Worm (Caenorhabditis elegans) whole organism, young adult: Measurements from ENCODE around the gene C39E9.8.

Source experiments
- B0035.1 ChIP-seq: sonication (generic microtip); optimal IDR thresholded peaks from 2 replicates; lab custom pipeline; 2016; ENCODE audit warnings: missing genetic modification characterization, mild to moderate bottlenecking, missing compliant biosample characterization, missing genotype, missing genetic modification reagents
- B0261.1 ChIP-seq: sonication (generic microtip); optimal IDR thresholded peaks from 2 replicates; lab custom pipeline; 2016; ENCODE audit warnings: mild to moderate bottlenecking, missing genetic modification characterization, moderate library complexity, missing compliant biosample characterization
- C06A6.2 ChIP-seq: fragments of 200-800 bp; sonication (Bioruptor generic); conservative IDR thresholded peaks from 2 replicates; pipeline ENCODE4 v1.3.6; 2022; ENCODE audit warnings: missing genetic modification characterization, missing compliant biosample characterization
- F22D6.2 ChIP-seq: sonication (generic microtip); optimal IDR thresholded peaks from 2 replicates; lab custom pipeline; 2016; ENCODE audit warnings: mild to moderate bottlenecking, missing genetic modification characterization, missing compliant biosample characterization
- F37B4.10 ChIP-seq: fragments of 200-800 bp; sonication (Bioruptor generic); IDR thresholded peaks from 2 replicates; pipeline ENCODE4 v1.3.6; 2022; ENCODE audit warnings: missing genetic modification characterization, missing compliant biosample characterization
- F49E8.2 ChIP-seq: sonication (generic microtip); optimal IDR thresholded peaks from 3 replicates; lab custom pipeline; 2017; ENCODE audit warnings: missing genetic modification characterization, mild to moderate bottlenecking, missing compliant biosample characterization, antibody characterized with exemption, moderate library complexity; ENCODE audit not compliant: insufficient read depth
- F57A8.1 ChIP-seq: fragments of 200-800 bp; sonication (Bioruptor generic); optimal IDR thresholded peaks from 2 replicates; lab custom pipeline; 2018; ENCODE audit warnings: mild to moderate bottlenecking, missing genetic modification characterization, moderate library complexity, missing compliant biosample characterization
- K11D2.4 ChIP-seq: fragments of 200-800 bp; sonication (Bioruptor generic); IDR thresholded peaks from 2 replicates; pipeline ENCODE4 v1.3.6; 2022; ENCODE audit warnings: missing genetic modification reagents, missing genetic modification characterization, missing compliant biosample characterization
- K12H6.12 ChIP-seq: fragments of 200-800 bp; sonication (Bioruptor generic); optimal IDR thresholded peaks from 2 replicates; lab custom pipeline; 2018; ENCODE audit warnings: mild to moderate bottlenecking, missing genetic modification characterization, missing compliant biosample characterization
- Y53G8AR.9 ChIP-seq: fragments of 200-800 bp; sonication (Bioruptor generic); conservative IDR thresholded peaks from 2 replicates; pipeline ENCODE4 v1.3.6; 2022; ENCODE audit warnings: missing genetic modification reagents, missing genetic modification characterization, missing compliant biosample characterization
- Y79H2A.3 ChIP-seq: fragments of 200-800 bp; sonication (Bioruptor generic); conservative IDR thresholded peaks from 2 replicates; pipeline ENCODE4 v1.3.6; 2022; ENCODE audit warnings: missing genetic modification reagents, missing genetic modification characterization, missing compliant biosample characterization
- aptf-2 ChIP-seq: fragments of 200-800 bp; sonication (Bioruptor generic); conservative IDR thresholded peaks from 2 replicates; pipeline ENCODE4 v1.3.6; 2022; ENCODE audit warnings: missing genetic modification reagents, missing genetic modification characterization, missing compliant biosample characterization
- aptf-3 ChIP-seq: fragments of 200-800 bp; sonication (Bioruptor generic); IDR thresholded peaks from 2 replicates; pipeline ENCODE4 v1.3.6; 2022; ENCODE audit warnings: missing genetic modification characterization, missing compliant biosample characterization
- atf-7 ChIP-seq: sonication (generic microtip); optimal IDR thresholded peaks from 2 replicates; lab custom pipeline; 2017; ENCODE audit warnings: mild to moderate bottlenecking, missing genetic modification characterization, missing compliant biosample characterization
- attf-6 ChIP-seq: fragments of 200-800 bp; sonication (Bioruptor generic); IDR thresholded peaks from 2 replicates; pipeline ENCODE4 v1.3.6; 2022; ENCODE audit warnings: missing genetic modification reagents, missing genetic modification characterization, missing compliant biosample characterization
- bed-1 ChIP-seq: fragments of 200-800 bp; sonication (Bioruptor generic); IDR thresholded peaks from 2 replicates; pipeline ENCODE4 v1.3.6; 2022; ENCODE audit warnings: missing genetic modification reagents, missing genetic modification characterization, missing compliant biosample characterization
- ceh-100 ChIP-seq: fragments of 200-800 bp; sonication (Bioruptor generic); IDR thresholded peaks from 2 replicates; pipeline ENCODE4 v1.3.6; 2022; ENCODE audit warnings: missing genetic modification reagents, missing genetic modification characterization, missing compliant biosample characterization
- ceh-27 ChIP-seq: fragments of 200-800 bp; sonication (Bioruptor generic); optimal IDR thresholded peaks from 2 replicates; lab custom pipeline; 2018; ENCODE audit warnings: mild to moderate bottlenecking, missing genetic modification characterization, moderate library complexity, missing compliant biosample characterization
- ceh-58 ChIP-seq: fragments of 200-800 bp; sonication (Bioruptor generic); IDR thresholded peaks from 2 replicates; pipeline ENCODE4 v1.3.6; 2022; ENCODE audit warnings: missing genetic modification characterization, missing compliant biosample characterization
- ceh-79 ChIP-seq: sonication (generic microtip); optimal IDR thresholded peaks from 2 replicates; lab custom pipeline; 2017; ENCODE audit warnings: mild to moderate bottlenecking, missing genetic modification characterization, missing compliant biosample characterization
- ceh-91 ChIP-seq: fragments of 200-800 bp; sonication (Bioruptor generic); IDR thresholded peaks from 2 replicates; pipeline ENCODE4 v1.3.6; 2022; ENCODE audit warnings: missing genetic modification reagents, missing genetic modification characterization, missing compliant biosample characterization
- dox-1 ChIP-seq: fragments of 200-800 bp; sonication (Bioruptor generic); IDR thresholded peaks from 2 replicates; pipeline ENCODE4 v1.3.6; 2022; ENCODE audit warnings: missing genetic modification reagents, missing genetic modification characterization, missing compliant biosample characterization
- efl-1 ChIP-seq: fragments of 150-350 bp; optimal IDR thresholded peaks from 2 replicates; lab custom pipeline; 2014; ENCODE audit warnings: missing biosample characterization, missing genetic modification reagents, missing genetic modification characterization
- egl-18 ChIP-seq: fragments of 200-800 bp; sonication (Bioruptor generic); IDR thresholded peaks from 2 replicates; pipeline ENCODE4 v1.3.6; 2022; ENCODE audit warnings: missing genetic modification reagents, missing genetic modification characterization, missing compliant biosample characterization
- egl-44 ChIP-seq: fragments of 200-800 bp; sonication (Bioruptor generic); IDR thresholded peaks from 2 replicates; pipeline ENCODE4 v1.3.6; 2022; ENCODE audit warnings: missing genetic modification reagents, missing genetic modification characterization, missing compliant biosample characterization
- ekl-4 ChIP-seq: fragments of 200-800 bp; sonication (Bioruptor generic); IDR thresholded peaks from 2 replicates; pipeline ENCODE4 v1.3.6; 2022; ENCODE audit warnings: missing genetic modification reagents, missing genetic modification characterization, missing compliant biosample characterization
- hlh-26 ChIP-seq: fragments of 200-800 bp; sonication (Bioruptor generic); conservative IDR thresholded peaks from 2 replicates; pipeline ENCODE4 v1.3.6; 2022; ENCODE audit warnings: missing genetic modification reagents, missing genetic modification characterization, missing compliant biosample characterization
- hsf-1 ChIP-seq: fragments of 200-800 bp; sonication (Bioruptor generic); IDR thresholded peaks from 2 replicates; pipeline ENCODE4 v1.3.6; 2022; ENCODE audit warnings: missing genetic modification reagents, missing genetic modification characterization, missing compliant biosample characterization
- let-526 ChIP-seq: fragments of 200-800 bp; sonication (Bioruptor generic); IDR thresholded peaks from 2 replicates; pipeline ENCODE4 v1.3.6; 2022; ENCODE audit warnings: missing genetic modification reagents, missing genetic modification characterization, missing compliant biosample characterization
- let-607 ChIP-seq, 2 experiments: fragments of 200-800 bp in 1 of 2; sonication (Bioruptor generic) in 1 of 2; sonication (generic microtip) in 1 of 2; optimal IDR thresholded peaks; 2 replicates each; lab custom pipeline; 2016 to 2018; ENCODE audit warnings: mild to moderate bottlenecking in 2 of 2, missing compliant biosample characterization in 2 of 2, missing genetic modification characterization in 2 of 2, moderate library complexity in 2 of 2, missing genotype in 1 of 2
- lin-54 ChIP-seq: fragments of 200-800 bp; sonication (Bioruptor generic); optimal IDR thresholded peaks from 2 replicates; lab custom pipeline; 2018; ENCODE audit warnings: mild to moderate bottlenecking, missing genetic modification characterization, missing compliant biosample characterization
- madf-10 ChIP-seq: sonication (generic microtip); optimal IDR thresholded peaks from 2 replicates; lab custom pipeline; 2016; ENCODE audit warnings: mild to moderate bottlenecking, missing genetic modification characterization, missing compliant biosample characterization
- madf-6 ChIP-seq: fragments of 200-800 bp; sonication (Bioruptor generic); IDR thresholded peaks from 2 replicates; pipeline ENCODE4 v1.3.6; 2022; ENCODE audit warnings: missing genetic modification reagents, missing genetic modification characterization, missing compliant biosample characterization
- mel-28 ChIP-seq: sonication (generic microtip); optimal IDR thresholded peaks from 2 replicates; lab custom pipeline; 2016; ENCODE audit warnings: borderline replicate concordance, mild to moderate bottlenecking, missing genetic modification characterization, missing compliant biosample characterization
- nfya-1 ChIP-seq: sonication (generic microtip); optimal IDR thresholded peaks from 2 replicates; lab custom pipeline; 2017; ENCODE audit warnings: antibody characterized with exemption, missing compliant biosample characterization, missing genetic modification characterization, borderline replicate concordance; ENCODE audit not compliant: insufficient read depth
- nhr-27 ChIP-seq: fragments of 200-800 bp; sonication (Bioruptor generic); optimal IDR thresholded peaks from 2 replicates; lab custom pipeline; 2018; ENCODE audit warnings: mild to moderate bottlenecking, missing genetic modification characterization, moderate library complexity, missing compliant biosample characterization
- nhr-90 ChIP-seq: sonication (generic microtip); optimal IDR thresholded peaks from 2 replicates; lab custom pipeline; 2016; ENCODE audit warnings: missing genotype, mild to moderate bottlenecking, missing genetic modification characterization, missing compliant biosample characterization
- pha-4 ChIP-seq: fragments of 150-350 bp; sonication (generic microtip); optimal IDR thresholded peaks from 2 replicates; lab custom pipeline; 2014; ENCODE audit warnings: missing biosample characterization, missing genetic modification reagents, missing genetic modification characterization
- sea-2 ChIP-seq: fragments of 200-800 bp; sonication (Bioruptor generic); IDR thresholded peaks from 2 replicates; pipeline ENCODE4 v1.3.6; 2022; ENCODE audit warnings: missing genetic modification characterization, missing compliant biosample characterization
- snpc-1.3 ChIP-seq: sonication (generic microtip); optimal IDR thresholded peaks from 2 replicates; lab custom pipeline; 2017; ENCODE audit warnings: missing genetic modification characterization, mild to moderate bottlenecking, missing compliant biosample characterization, antibody characterized with exemption, moderate library complexity, missing genotype, missing genetic modification reagents; ENCODE audit not compliant: insufficient read depth
- snpc-3.4 ChIP-seq: sonication (generic microtip); optimal IDR thresholded peaks from 2 replicates; lab custom pipeline; 2017; ENCODE audit warnings: missing genetic modification characterization, mild to moderate bottlenecking, missing compliant biosample characterization, antibody characterized with exemption, moderate library complexity, missing genotype, missing genetic modification reagents
- snpc-4 ChIP-seq, 5 experiments: fragments of 150-350 bp in 1 of 5; sonication (generic microtip) in 4 of 5; optimal IDR thresholded peaks; 2 replicates each; lab custom pipeline; 2014 to 2018; ENCODE audit warnings: missing genetic modification characterization in 5 of 5, missing biosample characterization in 3 of 5, antibody characterized with exemption in 2 of 5, mild to moderate bottlenecking in 2 of 5, missing compliant biosample characterization in 2 of 5, missing genotype in 2 of 5, moderate library complexity in 2 of 5, missing genetic modification reagents in 1 of 5
- sptf-2 ChIP-seq: fragments of 200-800 bp; sonication (Bioruptor generic); optimal IDR thresholded peaks from 2 replicates; lab custom pipeline; 2018; ENCODE audit warnings: mild to moderate bottlenecking, missing genetic modification characterization, missing compliant biosample characterization
- unc-62 ChIP-seq: fragments of 150-350 bp; optimal IDR thresholded peaks from 2 replicates; lab custom pipeline; 2014; ENCODE audit warnings: missing biosample characterization, missing genetic modification reagents, missing genetic modification characterization
- xnd-1 ChIP-seq: sonication (generic microtip); optimal IDR thresholded peaks from 2 replicates; lab custom pipeline; 2016; ENCODE audit warnings: missing genotype, missing genetic modification reagents, missing genetic modification characterization, missing compliant biosample characterization
- ztf-18 ChIP-seq: sonication (generic microtip); optimal IDR thresholded peaks from 2 replicates; lab custom pipeline; 2016; ENCODE audit warnings: missing genotype, mild to moderate bottlenecking, missing genetic modification characterization, missing compliant biosample characterization
- ztf-26 ChIP-seq: sonication (generic microtip); optimal IDR thresholded peaks from 2 replicates; lab custom pipeline; 2017; ENCODE audit warnings: missing genetic modification characterization, missing compliant biosample characterization
- ztf-28 ChIP-seq: fragments of 200-800 bp; sonication (Bioruptor generic); IDR thresholded peaks from 2 replicates; pipeline ENCODE4 v1.3.6; 2022; ENCODE audit warnings: missing genetic modification reagents, missing genetic modification characterization, missing compliant biosample characterization

C39E9.8 gene

ce11 chrIV:13098652-13099051, 19.4 kb downstream of the C39E9.8 start, which contains the start of the genes dli-1, tin-9.2 and exos-4.1 (continued):
- no peak for TF ChIP-seq nhr-27 (tag; lab: Kevin White, UChicago)
- no peak for TF ChIP-seq ztf-18 (tag; lab: Kevin White, UChicago)
- TF ChIP-seq xnd-1 (tag; lab: Kevin White, UChicago) = no peak
- TF ChIP-seq unc-62 (GFP tag; lab: Kevin White, UChicago) = no peak
- TF ChIP-seq atf-7 (tag; lab: Kevin White, UChicago) = no peak
- no peak for TF ChIP-seq sea-2 (GFP tag; lab: Robert Waterston, UW)
- TF ChIP-seq pha-4 (tag; lab: Kevin White, UChicago) = no peak
- TF ChIP-seq hlh-26 = no peak
- no peak for TF ChIP-seq nhr-90
- no peak for TF ChIP-seq sptf-2 (GFP tag; lab: Kevin White, UChicago)
- TF ChIP-seq F37B4.10 (GFP tag; lab: Robert Waterston, UW) = no peak
- TF ChIP-seq mel-28 (tag; lab: Kevin White, UChicago) = no peak
- TF ChIP-seq F22D6.2 (tag; lab: Kevin White, UChicago) = no peak
- TF ChIP-seq attf-6 = no peak
- TF ChIP-seq F57A8.1 (GFP tag; lab: Kevin White, UChicago) = no peak
- no peak for TF ChIP-seq ztf-28
- no peak for TF ChIP-seq ceh-27 (GFP tag; lab: Kevin White, UChicago)
- no peak for TF ChIP-seq nfya-1 (tag; lab: Kevin White, UChicago)
- no peak for TF ChIP-seq ztf-26 (tag; lab: Kevin White, UChicago)
- TF ChIP-seq madf-10 (tag; lab: Kevin White, UChicago) = no peak
- TF ChIP-seq lin-54 (GFP tag; lab: Kevin White, UChicago) = peak; percentile 71
- TF ChIP-seq hsf-1 = no peak
- 0 out of 2 replicates have a peak, but pooled peaks have one; percentile 11 for TF ChIP-seq K11D2.4 (GFP tag; lab: Robert Waterston, UW)
- no peak for TF ChIP-seq egl-18 (GFP tag; lab: Robert Waterston, UW)
- no peak for TF ChIP-seq Y79H2A.3 (GFP tag; lab: Robert Waterston, UW)
- TF ChIP-seq let-607 (tag; optimal IDR thresholded peaks at IDR 0.05; lab: Kevin White, UChicago) = no peak
- TF ChIP-seq B0261.1 (tag; lab: Kevin White, UChicago) = no peak
- TF ChIP-seq K12H6.12 (tag; lab: Kevin White, UChicago) = no peak
- peak; percentile 77 for TF ChIP-seq dox-1 (GFP tag; lab: Robert Waterston, UW)
- TF ChIP-seq F49E8.2 (tag; lab: Kevin White, UChicago) = peak; percentile 43
- TF ChIP-seq ceh-91 (GFP tag; lab: Robert Waterston, UW) = peak; percentile 30; the same call in 1 of the 2 replicates
- no peak for TF ChIP-seq ekl-4 (GFP tag; lab: Robert Waterston, UW)
- no peak for TF ChIP-seq egl-44 (GFP tag; lab: Robert Waterston, UW)
- no peak for TF ChIP-seq aptf-3 (GFP tag; lab: Robert Waterston, UW)
- peak; percentile 6 for TF ChIP-seq snpc-3.4 (tag; lab: Kevin White, UChicago)
- TF ChIP-seq ceh-100 (GFP tag; lab: Robert Waterston, UW) = peak; percentile 42; the same call in 1 of the 2 replicates
- no peak for TF ChIP-seq aptf-2 (GFP tag; lab: Robert Waterston, UW)
- TF ChIP-seq Y53G8AR.9 (GFP tag; lab: Robert Waterston, UW) = no peak
- TF ChIP-seq B0035.1 (tag; lab: Kevin White, UChicago) = no peak
- TF ChIP-seq bed-1 = no peak
- TF ChIP-seq let-526 (GFP tag; lab: Robert Waterston, UW) = no peak
- TF ChIP-seq C06A6.2 (GFP tag; lab: Robert Waterston, UW) = no peak
- TF ChIP-seq madf-6 (GFP tag; lab: Robert Waterston, UW) = peak; percentile 70
- peak; percentile 77 for TF ChIP-seq snpc-1.3 (tag; lab: Kevin White, UChicago)
- peak; percentile 46 for TF ChIP-seq snpc-4 (GFP tag; optimal IDR thresholded peaks at IDR 0.05; lab: Kevin White, UChicago)
- peak in 3 of 4 experiments; percentile 4 to 73 (median 68) for TF ChIP-seq snpc-4 (tag; optimal IDR thresholded peaks at IDR 0.05; lab: Kevin White, UChicago)
- TF ChIP-seq efl-1 (GFP tag; lab: Kevin White, UChicago) = peak; percentile 39
- no peak for TF ChIP-seq ceh-79
- TF ChIP-seq ceh-58 (GFP tag; lab: Robert Waterston, UW) = no peak
